Worm (Caenorhabditis elegans): ENCODE measurements around the gene ugt-62.

DNA sequence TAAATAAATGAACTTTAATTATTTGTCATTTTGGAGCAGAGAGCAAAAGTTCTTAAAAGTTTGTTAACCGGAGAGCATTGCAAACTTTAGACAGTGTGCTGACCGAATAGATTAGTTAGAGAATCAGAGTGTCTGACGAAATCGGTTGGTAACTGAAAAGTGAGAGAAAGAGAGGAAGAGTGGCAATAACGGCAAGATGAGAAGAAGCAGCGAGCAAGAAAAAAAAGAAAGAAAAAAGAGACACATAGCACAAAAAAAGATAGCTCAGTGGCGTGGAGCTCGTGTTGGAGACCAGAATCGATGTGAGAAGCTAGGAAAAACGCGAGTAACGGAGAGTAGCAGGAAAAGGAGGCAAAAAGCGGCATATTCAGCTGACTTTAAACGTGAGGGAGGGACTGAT, 36.1 kb downstream of the ugt-62 start:
- TF ChIP-seq scrt-1 (GFP tag; IDR thresholded peaks at IDR 0.05) (no peak), ets-7 (tag; optimal IDR thresholded peaks at IDR 0.05) (no peak), ama-1 (optimal IDR thresholded peaks at IDR 0.05) (no peak), hmbx-1 (tag; optimal IDR thresholded peaks at IDR 0.05) (no peak), tbx-11 (GFP tag; IDR thresholded peaks at IDR 0.05) (no peak), aly-1 (tag; optimal IDR thresholded peaks at IDR 0.05) (no peak), flt-1 (GFP tag; IDR thresholded peaks at IDR 0.05) (no peak), tbx-37 (GFP tag; conservative IDR thresholded peaks at IDR 0.05) (no peak), hmg-4 (GFP tag; optimal IDR thresholded peaks at IDR 0.05) (no peak), F13C5.2 (tag; optimal IDR thresholded peaks at IDR 0.05) (no peak), hnd-1 (tag; optimal IDR thresholded peaks at IDR 0.05) (no peak)
